Fruit fly (Drosophila melanogaster): Measurements from ENCODE around the gene CG18808.

DNA sequence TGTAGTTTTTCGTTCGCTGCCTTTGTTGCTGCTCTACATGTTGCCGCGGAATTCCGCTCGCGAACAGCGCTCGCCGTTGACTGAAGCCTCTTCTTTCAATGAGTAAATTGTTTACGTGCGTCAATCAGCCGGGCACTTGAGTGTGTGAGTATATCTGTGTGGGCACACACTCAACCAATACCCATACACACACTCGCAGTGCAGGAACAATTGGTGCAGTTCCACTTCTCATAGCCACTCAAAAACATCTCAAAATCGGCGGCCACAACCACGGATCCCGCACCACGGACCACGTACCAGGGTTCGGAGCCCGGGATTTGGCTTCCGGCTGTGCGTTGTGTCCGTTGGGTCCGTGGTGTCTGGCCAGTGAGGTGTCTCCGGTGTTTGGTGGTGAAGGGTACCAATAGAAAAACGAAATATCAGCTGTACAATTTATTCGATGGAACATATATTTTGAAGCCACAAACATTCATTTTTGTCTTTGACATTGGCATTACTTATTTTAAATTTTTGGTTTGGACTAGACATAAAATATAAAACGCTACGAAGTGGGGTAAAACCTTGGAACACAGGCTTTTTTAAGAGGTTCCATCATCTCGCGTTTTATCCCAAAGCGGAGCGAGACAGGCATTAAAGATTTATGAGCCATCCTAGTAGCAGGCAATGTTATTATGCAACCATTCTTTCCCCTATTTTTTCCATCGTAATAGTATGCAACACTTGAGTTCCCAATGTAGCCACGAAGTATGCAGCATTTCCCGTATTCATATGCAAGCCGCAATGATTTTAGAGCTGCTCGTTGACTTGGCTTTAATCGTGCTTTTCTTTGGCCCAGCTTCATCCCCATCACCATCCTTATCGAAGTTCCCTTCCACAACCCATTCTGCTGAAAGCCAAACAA is 33.1 kb upstream of the CG18808 start, which contains the start of gene CG13707:
- TF ChIP-seq Sp1 (GFP tag; optimal IDR thresholded peaks at IDR 0.05) (no peak), Vsx2 (GFP tag; optimal IDR thresholded peaks at IDR 0.05; ENCODE audit: partially characterized antibody) (peak; percentile 53)
